Fruit fly (Drosophila melanogaster): Measurements from ENCODE around the gene CG8132.
A peak's percentile ranks its signal among the peaks of the same experiment; 100 is the strongest.

- TF ChIP-seq Clk (GFP tag; optimal IDR thresholded peaks at IDR 0.05) (peak; percentile 75), Hr96 (GFP tag; optimal IDR thresholded peaks at IDR 0.05) (no peak), CG7101 (tag; optimal IDR thresholded peaks at IDR 0.05) (peak; percentile 87), cic (GFP tag; optimal IDR thresholded peaks at IDR 0.05) (peak; percentile 23), toe (GFP tag; optimal IDR thresholded peaks at IDR 0.05) (no peak), CG14711 (tag; optimal IDR thresholded peaks at IDR 0.05) (peak; percentile 79), CG11617 (GFP tag; optimal IDR thresholded peaks at IDR 0.05) (peak; percentile 77), Mnt (GFP tag; optimal IDR thresholded peaks at IDR 0.05) (peak; percentile 34), CG5204 (GFP tag; optimal IDR thresholded peaks at IDR 0.05) (no peak), CG1620 (GFP tag; optimal IDR thresholded peaks at IDR 0.05) (peak; percentile 13), Crg-1 (GFP tag; optimal IDR thresholded peaks at IDR 0.05) (peak; percentile 19), CG33017 (tag; optimal IDR thresholded peaks at IDR 0.05) (peak; percentile 93), kay (GFP tag; ENCODE audit: borderline replicate concordance) (peak; percentile 63), pad (GFP tag; optimal IDR thresholded peaks at IDR 0.05) (peak; percentile 40)
Measured at dm6 chr3R:9434543-9435407, 33.5 kb downstream of the CG8132 start.

Data from whole organism, adult.